Worm (Caenorhabditis elegans): ENCODE results near the gene pgm-2.

pgm-2 gene

DNA sequence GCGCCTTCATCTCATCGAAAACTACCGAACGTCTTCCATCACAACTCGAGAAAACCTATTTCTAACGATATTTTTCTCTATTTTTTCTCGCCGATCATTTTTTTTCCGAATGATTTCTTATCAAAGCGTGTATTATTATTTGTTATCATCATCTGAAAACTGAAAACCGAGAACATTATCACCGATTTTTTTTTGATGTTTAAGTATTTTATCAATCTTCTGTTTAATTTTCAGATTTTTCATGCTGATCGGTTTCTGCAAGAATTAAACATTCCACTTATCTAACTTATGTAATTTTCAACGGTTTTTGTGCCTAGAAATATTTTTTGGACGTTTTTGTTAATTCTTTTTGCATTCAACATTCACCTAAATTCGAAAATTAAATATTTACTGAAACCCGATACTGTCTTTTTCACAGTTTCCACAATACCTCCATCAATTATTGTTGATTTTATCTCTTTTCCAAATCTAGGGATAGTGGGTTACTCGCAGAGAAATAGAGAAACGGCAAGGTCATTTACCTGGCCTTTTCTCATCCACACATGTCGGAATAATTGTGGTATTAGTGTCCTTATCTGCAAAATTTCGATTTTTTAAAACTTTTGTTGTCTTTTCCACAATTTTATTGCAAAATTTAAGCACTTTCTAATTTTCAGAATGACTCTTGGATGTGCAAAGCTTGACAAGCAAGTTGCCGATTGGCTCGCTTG, at the start of gene pgm-2:
TSS of gene pgm-2 (plus strand) at position 657 of the 710 bp plus-strand sequence.
- TF ChIP-seq him-1 (tag; optimal IDR thresholded peaks at IDR 0.05) (no peak), dao-5 (tag; optimal IDR thresholded peaks at IDR 0.05) (no peak), W03F9.2 (tag; optimal IDR thresholded peaks at IDR 0.05) (no peak)

DNA sequence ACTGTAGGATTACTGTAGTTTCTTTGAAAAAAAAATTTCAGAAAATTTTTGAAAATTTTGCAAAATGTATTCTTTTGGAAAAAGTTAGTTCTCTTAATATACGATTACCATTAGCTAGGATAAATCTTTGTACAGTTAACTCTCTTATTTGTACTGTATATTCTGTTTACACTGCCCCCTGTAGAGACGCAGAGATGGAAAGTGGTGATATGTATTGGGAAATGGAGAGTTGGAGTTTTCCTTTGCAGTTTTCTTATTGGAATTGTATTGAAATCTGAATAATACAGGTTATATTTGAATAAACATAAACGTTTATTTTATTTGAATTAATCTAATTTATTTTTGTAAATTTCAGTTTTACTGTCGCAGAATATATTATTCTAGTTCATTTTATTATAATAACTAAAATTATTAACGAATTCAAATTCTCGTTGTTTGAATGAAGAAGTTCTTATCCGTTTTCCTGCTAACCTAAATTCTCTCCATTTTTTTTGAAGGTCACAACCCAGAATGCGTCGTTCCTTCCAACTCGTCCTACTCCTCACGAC, 44.9 kb upstream of the pgm-2 start, which contains the start of gene F56A8.9:
TSS of gene F56A8.9 (plus strand) at position 498 of the 548 bp plus-strand sequence.
- TF ChIP-seq W03F9.2 (tag; optimal IDR thresholded peaks at IDR 0.05), result no peak
- TF ChIP-seq dao-5 (tag; optimal IDR thresholded peaks at IDR 0.05), result no peak
- no peak for TF ChIP-seq him-1 (tag; optimal IDR thresholded peaks at IDR 0.05)

DNA sequence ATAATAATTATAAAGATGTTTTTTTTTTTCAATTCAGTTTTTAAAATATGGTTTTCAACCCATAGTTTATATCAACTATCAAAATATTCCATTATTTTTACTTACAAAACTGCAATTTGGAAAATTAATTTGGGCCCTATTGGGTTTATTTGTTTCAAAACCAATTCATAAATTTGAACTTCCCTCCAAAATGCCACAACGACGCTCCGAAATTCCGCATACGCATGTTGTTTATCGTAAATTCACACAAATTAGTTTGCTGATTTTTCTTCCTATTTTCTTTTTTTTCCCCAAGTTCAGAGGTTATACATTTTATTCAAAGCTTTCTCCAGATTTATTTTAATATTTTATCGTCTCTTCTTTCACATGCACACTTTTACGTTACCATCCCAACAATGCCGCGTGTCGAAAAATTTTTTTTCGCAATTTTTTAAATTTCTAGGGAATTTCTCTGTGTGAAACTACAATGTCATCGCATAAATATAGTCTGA, 42.7 kb upstream of the pgm-2 start, which contains the start of gene F56A8.3:
TSS of gene F56A8.3 (plus strand) at position 441 of the 491 bp plus-strand sequence.
- TF ChIP-seq him-1 (tag; optimal IDR thresholded peaks at IDR 0.05) (no peak), W03F9.2 (tag; optimal IDR thresholded peaks at IDR 0.05) (peak; percentile 39), dao-5 (tag; optimal IDR thresholded peaks at IDR 0.05) (no peak)

DNA sequence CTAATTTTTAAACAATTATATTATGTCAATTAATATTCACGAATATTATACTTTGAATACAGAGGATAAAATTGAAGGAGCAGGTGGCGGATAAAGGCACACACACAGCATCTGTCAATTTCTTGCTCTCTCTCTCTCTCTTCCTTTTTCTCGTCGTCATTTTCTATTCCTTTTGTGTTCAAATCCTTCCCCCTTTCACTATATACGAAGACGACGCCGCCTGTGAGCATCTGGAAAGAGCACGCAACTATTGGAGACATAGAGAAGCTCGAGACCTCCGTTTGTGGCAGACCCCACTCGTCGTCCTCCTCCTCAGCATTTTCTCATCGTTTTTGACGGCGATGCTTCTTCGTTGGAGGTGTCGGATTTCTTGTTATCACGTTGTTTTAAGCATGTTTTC, 41.0 kb upstream of the pgm-2 start:
- TF ChIP-seq him-1 (tag; optimal IDR thresholded peaks at IDR 0.05) (no peak), W03F9.2 (tag; optimal IDR thresholded peaks at IDR 0.05) (no peak), dao-5 (tag; optimal IDR thresholded peaks at IDR 0.05) (no peak)

DNA sequence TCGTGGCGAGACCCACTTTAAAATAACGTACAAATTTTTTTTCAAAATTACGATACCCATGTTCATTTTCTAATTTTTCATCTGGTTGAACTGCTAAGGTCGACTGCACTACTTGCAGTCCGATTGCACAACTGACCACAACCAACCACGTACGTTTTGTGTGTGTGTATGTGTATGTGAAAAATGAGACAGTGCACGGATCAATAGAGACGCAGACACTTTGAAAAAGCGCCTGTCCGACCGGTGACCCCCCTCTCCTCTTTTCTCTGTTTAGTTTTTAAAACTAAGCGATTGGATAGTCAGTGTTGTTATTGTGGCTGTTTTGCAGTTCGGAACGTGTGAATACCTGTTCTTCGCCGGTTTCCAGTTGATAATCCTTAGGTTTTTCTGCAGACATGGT, 40.4 kb upstream of the pgm-2 start:
- TF ChIP-seq him-1 (tag; optimal IDR thresholded peaks at IDR 0.05), result no peak
- TF ChIP-seq dao-5 (tag; optimal IDR thresholded peaks at IDR 0.05), result no peak
- no peak for TF ChIP-seq W03F9.2 (tag; optimal IDR thresholded peaks at IDR 0.05)

DNA sequence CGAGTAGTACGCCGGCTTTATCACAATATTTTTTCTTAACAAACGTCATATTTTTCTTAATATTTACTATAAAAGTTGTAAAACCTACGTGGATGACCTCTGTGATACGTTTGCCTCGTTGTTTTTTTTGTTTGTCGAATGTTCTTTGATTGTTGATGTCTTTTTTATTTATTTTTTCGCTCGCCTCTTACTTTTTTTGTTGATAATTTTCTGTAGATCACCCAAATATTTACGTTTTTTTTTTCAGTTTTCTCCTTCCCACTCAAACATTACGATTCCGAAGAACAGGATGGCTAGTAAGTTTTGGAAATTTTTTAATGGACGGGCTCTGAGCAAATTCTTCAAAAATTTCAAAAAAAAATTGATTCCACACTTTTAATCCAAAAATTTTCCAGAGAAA, 38.8 kb upstream of the pgm-2 start:
- no peak for TF ChIP-seq him-1 (tag; optimal IDR thresholded peaks at IDR 0.05)
- no peak for TF ChIP-seq W03F9.2 (tag; optimal IDR thresholded peaks at IDR 0.05)
- TF ChIP-seq dao-5 (tag; optimal IDR thresholded peaks at IDR 0.05), result no peak

DNA sequence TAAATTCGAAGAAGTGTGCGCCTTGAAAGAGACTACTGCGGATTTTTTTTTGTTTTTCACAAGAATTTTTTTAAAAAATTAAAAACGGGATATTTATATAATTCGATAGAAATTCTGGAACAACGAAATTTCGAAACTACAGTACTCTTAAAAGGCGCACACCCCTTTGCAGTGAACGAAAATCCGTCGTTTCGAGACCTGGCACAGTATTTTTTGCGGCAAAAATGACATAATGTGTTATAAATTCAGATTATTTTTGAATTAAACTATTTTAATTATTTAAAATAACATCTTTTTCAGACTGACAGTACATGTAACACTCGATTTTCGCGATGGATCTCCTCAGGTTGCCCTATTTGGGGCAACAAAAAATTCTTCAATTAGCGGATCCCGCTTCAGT, 36.2 kb upstream of the pgm-2 start, which contains the start of gene F56A8.4:
TSS of gene F56A8.4 (plus strand) at position 301 of the 400 bp plus-strand sequence.
- TF ChIP-seq W03F9.2 (tag; optimal IDR thresholded peaks at IDR 0.05), result no peak
- no peak for TF ChIP-seq him-1 (tag; optimal IDR thresholded peaks at IDR 0.05)
- no peak for TF ChIP-seq dao-5 (tag; optimal IDR thresholded peaks at IDR 0.05)

DNA sequence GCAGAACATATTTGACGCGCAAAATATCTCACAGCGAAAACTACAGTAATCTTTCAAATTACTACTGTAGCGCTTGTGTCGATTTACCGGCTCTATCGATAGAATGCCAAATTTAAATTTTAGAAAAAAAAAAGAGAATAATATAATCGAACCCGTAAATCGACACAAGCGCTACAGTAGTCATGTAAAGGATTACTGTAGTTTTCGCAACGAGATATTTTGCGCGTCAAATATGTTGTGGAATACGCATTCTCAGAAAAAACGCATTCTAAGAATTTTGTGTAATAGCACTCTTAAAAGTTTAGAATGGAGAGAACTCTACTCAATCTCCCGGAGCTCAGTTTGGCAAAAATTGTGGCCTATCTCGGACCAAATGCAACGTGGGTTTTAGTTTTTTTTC, 33.6 kb upstream of the pgm-2 start, which contains the start of gene F56A8.5:
TSS of gene F56A8.5 (plus strand) at position 301 of the 400 bp plus-strand sequence.
- TF ChIP-seq W03F9.2 (tag; optimal IDR thresholded peaks at IDR 0.05) (no peak), dao-5 (tag; optimal IDR thresholded peaks at IDR 0.05) (no peak), him-1 (tag; optimal IDR thresholded peaks at IDR 0.05) (no peak)

DNA sequence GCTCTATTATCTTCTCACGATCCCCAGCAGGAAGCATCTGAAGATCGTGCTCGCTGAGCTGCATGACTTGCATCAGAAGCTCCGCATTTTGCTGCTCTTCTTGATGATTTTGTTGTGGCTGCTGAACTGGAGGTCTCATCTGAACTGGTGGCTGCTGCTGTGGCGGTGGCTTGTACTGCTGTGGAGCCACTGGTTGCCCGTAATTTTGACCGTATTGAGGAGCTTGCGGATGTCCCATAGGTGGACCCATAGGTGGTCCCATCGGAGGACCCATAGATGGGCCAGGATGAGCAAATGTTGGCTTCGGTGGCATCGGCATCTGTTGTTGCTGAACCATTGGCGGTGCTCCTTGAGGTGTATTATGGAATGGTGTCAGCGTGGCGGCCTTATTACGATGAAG, 32.1 kb upstream of the pgm-2 start:
- TF ChIP-seq W03F9.2 (tag; optimal IDR thresholded peaks at IDR 0.05) (no peak), him-1 (tag; optimal IDR thresholded peaks at IDR 0.05) (no peak), dao-5 (tag; optimal IDR thresholded peaks at IDR 0.05) (no peak)

DNA sequence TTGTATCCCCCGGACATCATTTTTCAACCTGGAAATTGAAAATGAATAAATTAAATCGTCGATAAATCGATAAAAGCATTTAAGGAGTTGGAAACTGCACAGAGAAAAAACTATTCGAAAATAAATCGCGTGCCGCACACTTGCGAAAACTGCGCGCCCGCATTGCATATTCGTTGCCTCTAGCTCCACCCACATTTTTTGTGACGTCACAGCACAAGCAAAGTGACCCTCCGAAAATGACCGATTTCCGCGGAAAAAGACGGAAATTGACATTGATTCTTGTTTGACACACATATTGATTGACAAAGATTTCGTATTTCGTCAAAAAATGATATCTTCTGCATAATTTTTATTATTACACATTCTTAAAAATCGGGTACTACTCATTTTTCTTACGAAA, 30.3 kb upstream of the pgm-2 start, which contains the start of gene cpf-2:
TSS of gene cpf-2 (minus strand) at position 28 of the 400 bp plus-strand sequence.
- TF ChIP-seq W03F9.2 (tag; optimal IDR thresholded peaks at IDR 0.05), result peak; percentile 76
- TF ChIP-seq dao-5 (tag; optimal IDR thresholded peaks at IDR 0.05), result peak; percentile 18
- TF ChIP-seq him-1 (tag; optimal IDR thresholded peaks at IDR 0.05), result peak; percentile 82

DNA sequence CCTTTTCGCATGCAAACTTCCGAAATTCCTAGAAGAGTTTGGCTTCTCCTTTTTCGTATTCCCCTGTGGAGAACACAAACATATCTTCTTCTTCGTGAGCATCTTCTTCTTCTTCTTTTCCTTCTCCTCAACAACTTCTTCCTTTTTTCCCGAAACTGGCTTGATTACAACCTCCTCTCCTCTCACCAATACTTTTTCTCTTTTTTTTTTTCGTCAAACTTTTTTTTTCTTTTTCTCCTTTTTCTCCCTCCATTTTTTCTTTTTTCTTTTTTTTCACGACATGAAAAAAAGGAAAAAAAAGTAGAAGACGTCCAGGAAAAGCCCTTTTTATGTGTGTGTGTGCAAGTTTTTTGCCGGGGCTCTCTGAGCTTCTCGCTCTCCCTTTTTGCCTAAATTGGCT, 28.3 kb upstream of the pgm-2 start:
- TF ChIP-seq dao-5 (tag; optimal IDR thresholded peaks at IDR 0.05), result no peak
- peak; percentile 30 for TF ChIP-seq him-1 (tag; optimal IDR thresholded peaks at IDR 0.05)

DNA sequence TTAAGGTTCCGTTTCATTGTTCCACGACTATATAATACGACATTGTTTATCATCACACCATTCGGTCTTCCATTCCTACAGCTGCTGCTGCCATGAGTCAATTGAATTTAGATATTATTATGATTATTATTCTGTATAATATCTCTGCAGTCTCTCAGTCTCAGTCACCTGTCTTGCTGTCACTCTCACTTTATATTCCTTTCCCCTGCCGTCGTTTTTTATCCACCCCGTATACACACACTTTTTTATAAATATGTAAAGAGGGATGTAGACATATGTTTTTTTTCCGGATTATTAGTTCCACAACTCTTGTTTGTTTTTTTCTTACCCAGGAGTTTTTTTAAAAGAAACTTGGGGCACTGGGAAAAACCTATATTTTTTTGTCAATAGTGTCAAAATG, 27.0 kb upstream of the pgm-2 start:
- no peak for TF ChIP-seq dao-5 (tag; optimal IDR thresholded peaks at IDR 0.05)
- TF ChIP-seq W03F9.2 (tag; optimal IDR thresholded peaks at IDR 0.05), result no peak
- no peak for TF ChIP-seq him-1 (tag; optimal IDR thresholded peaks at IDR 0.05)

DNA sequence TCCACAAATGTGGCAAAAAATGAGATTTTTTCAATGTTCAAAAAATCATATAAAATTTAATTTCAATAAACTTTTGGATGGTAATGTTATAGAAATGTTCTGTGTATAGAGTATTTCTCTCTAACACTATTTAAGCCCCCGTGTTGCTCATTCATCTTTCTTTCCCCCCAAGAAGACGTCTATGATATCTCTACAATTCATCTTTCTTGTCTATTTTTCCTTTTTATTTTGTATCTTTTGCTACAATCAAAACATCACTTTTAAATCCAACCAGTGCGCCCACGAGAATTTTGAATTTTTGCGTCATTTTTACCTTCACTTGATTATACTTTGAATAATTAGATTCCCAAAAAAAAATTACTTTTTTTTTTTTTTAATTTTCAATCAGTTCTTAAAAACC, 26.4 kb upstream of the pgm-2 start:
- TF ChIP-seq W03F9.2 (tag; optimal IDR thresholded peaks at IDR 0.05) (no peak), dao-5 (tag; optimal IDR thresholded peaks at IDR 0.05) (no peak), him-1 (tag; optimal IDR thresholded peaks at IDR 0.05) (no peak)

DNA sequence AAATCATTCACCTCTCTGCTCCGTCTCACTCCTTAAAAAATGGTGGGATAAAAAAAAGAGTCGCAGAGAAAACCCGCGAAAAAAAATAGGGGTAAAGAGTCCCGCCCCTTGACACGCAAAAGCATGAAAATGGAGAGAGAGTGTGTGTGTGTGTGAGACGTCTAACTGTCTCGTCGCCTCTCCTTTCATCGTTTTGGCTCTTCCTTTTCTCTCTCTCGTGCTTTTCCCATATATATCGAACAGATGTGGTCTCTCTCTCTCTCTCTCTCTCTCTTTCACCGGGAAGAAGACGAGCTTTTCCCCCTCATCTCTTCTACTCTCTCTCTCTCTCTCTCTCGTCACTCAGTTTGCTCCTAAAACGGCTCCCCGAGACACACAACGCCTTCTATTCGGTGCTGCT, 23.4 kb upstream of the pgm-2 start:
- TF ChIP-seq dao-5 (tag; optimal IDR thresholded peaks at IDR 0.05) (no peak), W03F9.2 (tag; optimal IDR thresholded peaks at IDR 0.05) (no peak), him-1 (tag; optimal IDR thresholded peaks at IDR 0.05) (peak; percentile 49)
